Worm (Caenorhabditis elegans) whole organism, L2 larva: ENCODE results near the gene msp-79.
A peak's percentile ranks its signal among the peaks of the same experiment; 100 is the strongest.

ENCODE experiments used
- C34F6.9 ChIP-seq: fragments of 150-350 bp; optimal IDR thresholded peaks from 2 replicates; lab custom pipeline; 2014; ENCODE audit warnings: missing biosample characterization, missing genetic modification characterization
- F13H6.1 ChIP-seq: sonication (generic microtip); optimal IDR thresholded peaks from 2 replicates; lab custom pipeline; 2016; ENCODE audit warnings: missing genetic modification characterization, missing compliant biosample characterization
- ZK546.5 ChIP-seq: sonication (generic microtip); optimal IDR thresholded peaks from 2 replicates; lab custom pipeline; 2017; ENCODE audit warnings: missing biosample characterization, missing genetic modification characterization
- aly-2 ChIP-seq: fragments of 150-350 bp; optimal IDR thresholded peaks from 2 replicates; lab custom pipeline; 2014; ENCODE audit warnings: missing biosample characterization, missing genetic modification characterization
- blmp-1 ChIP-seq: sonication (generic microtip); optimal IDR thresholded peaks from 2 replicates; lab custom pipeline; 2017; ENCODE audit warnings: missing genetic modification characterization, mild to moderate bottlenecking, missing compliant biosample characterization, antibody characterized with exemption, moderate library complexity; ENCODE audit not compliant: insufficient read depth
- ceh-16 ChIP-seq: fragments of 150-350 bp; optimal IDR thresholded peaks from 2 replicates; lab custom pipeline; 2014; ENCODE audit warnings: missing biosample characterization, missing genetic modification characterization
- ceh-82 ChIP-seq: fragments of 150-350 bp; optimal IDR thresholded peaks from 2 replicates; lab custom pipeline; 2014; ENCODE audit warnings: missing biosample characterization, missing genetic modification characterization
- crh-2 ChIP-seq: sonication (generic microtip); optimal IDR thresholded peaks from 2 replicates; lab custom pipeline; 2017; ENCODE audit warnings: missing biosample characterization, missing genetic modification characterization
- dmd-4 ChIP-seq: sonication (generic microtip); optimal IDR thresholded peaks from 2 replicates; lab custom pipeline; 2017; ENCODE audit warnings: missing biosample characterization, missing genetic modification characterization
- egl-27 ChIP-seq: sonication (generic microtip); optimal IDR thresholded peaks from 3 replicates; lab custom pipeline; 2017; ENCODE audit warnings: missing biosample characterization, missing genetic modification reagents, missing genetic modification characterization
- elt-1 ChIP-seq: fragments of 150-350 bp; optimal IDR thresholded peaks from 2 replicates; lab custom pipeline; 2014; ENCODE audit warnings: missing biosample characterization, missing genetic modification characterization
- elt-3 ChIP-seq: sonication (generic microtip); optimal IDR thresholded peaks from 2 replicates; lab custom pipeline; 2017; ENCODE audit warnings: missing biosample characterization, missing genetic modification characterization
- fos-1 ChIP-seq: fragments of 150-350 bp; optimal IDR thresholded peaks from 2 replicates; lab custom pipeline; 2014; ENCODE audit warnings: missing biosample characterization, missing genetic modification characterization
- gmeb-1 ChIP-seq: fragments of 150-350 bp; optimal IDR thresholded peaks from 2 replicates; lab custom pipeline; 2014; ENCODE audit warnings: missing biosample characterization, missing genetic modification characterization
- lin-11 ChIP-seq: fragments of 150-350 bp; sonication (generic microtip); optimal IDR thresholded peaks from 2 replicates; lab custom pipeline; 2014; ENCODE audit warnings: missing biosample characterization, missing genetic modification characterization, inconsistent platforms, mixed read lengths
- lin-13 ChIP-seq: fragments of 150-350 bp; optimal IDR thresholded peaks from 2 replicates; lab custom pipeline; 2014; ENCODE audit warnings: missing biosample characterization, missing genetic modification reagents, missing genetic modification characterization
- lin-39 ChIP-seq: fragments of 150-350 bp; optimal IDR thresholded peaks from 2 replicates; lab custom pipeline; 2014; ENCODE audit warnings: missing biosample characterization, missing genetic modification reagents, missing genetic modification characterization
- lsy-2 ChIP-seq, 2 experiments: fragments of 150-350 bp in 1 of 2; sonication (generic microtip) in 1 of 2; optimal IDR thresholded peaks; 2 replicates each; lab custom pipeline; 2014 to 2017; ENCODE audit warnings: missing biosample characterization in 2 of 2, missing genetic modification characterization in 2 of 2
- mdl-1 ChIP-seq, 2 experiments: fragments of 150-350 bp in 1 of 2; sonication (generic microtip) in 1 of 2; optimal IDR thresholded peaks; 2 replicates each; lab custom pipeline; 2017; ENCODE audit warnings: missing biosample characterization in 2 of 2, missing genetic modification characterization in 2 of 2
- nhr-11 ChIP-seq: fragments of 150-350 bp; optimal IDR thresholded peaks from 2 replicates; lab custom pipeline; 2014; ENCODE audit warnings: missing biosample characterization, missing genetic modification characterization
- nhr-12 ChIP-seq: fragments of 150-350 bp; optimal IDR thresholded peaks from 2 replicates; lab custom pipeline; 2014; ENCODE audit warnings: missing biosample characterization, missing genetic modification characterization
- nhr-129 ChIP-seq: fragments of 150-350 bp; optimal IDR thresholded peaks from 2 replicates; lab custom pipeline; 2014; ENCODE audit warnings: missing biosample characterization, missing genetic modification characterization
- nhr-21 ChIP-seq: fragments of 150-350 bp; optimal IDR thresholded peaks from 2 replicates; lab custom pipeline; 2014; ENCODE audit warnings: missing biosample characterization, missing genetic modification characterization
- nhr-23 ChIP-seq: fragments of 150-350 bp; optimal IDR thresholded peaks from 2 replicates; lab custom pipeline; 2014; ENCODE audit warnings: missing biosample characterization, missing genetic modification reagents, missing genetic modification characterization
- nhr-237 ChIP-seq: fragments of 150-350 bp; optimal IDR thresholded peaks from 2 replicates; lab custom pipeline; 2014; ENCODE audit warnings: missing biosample characterization, missing genetic modification characterization
- nhr-25 ChIP-seq: fragments of 150-350 bp; sonication (generic microtip); optimal IDR thresholded peaks from 3 replicates; lab custom pipeline; 2014; ENCODE audit warnings: missing biosample characterization, missing genetic modification characterization
- nhr-77 ChIP-seq: fragments of 150-350 bp; optimal IDR thresholded peaks from 2 replicates; lab custom pipeline; 2014; ENCODE audit warnings: missing biosample characterization, missing genetic modification characterization
- sem-4 ChIP-seq: fragments of 150-350 bp; optimal IDR thresholded peaks from 2 replicates; lab custom pipeline; 2014; ENCODE audit warnings: missing biosample characterization, missing genetic modification reagents, missing genetic modification characterization
- skn-1 ChIP-seq: sonication (generic microtip); optimal IDR thresholded peaks from 2 replicates; lab custom pipeline; 2017; ENCODE audit warnings: missing biosample characterization, missing genetic modification characterization
- sma-3 ChIP-seq: sonication (generic microtip); optimal IDR thresholded peaks from 2 replicates; lab custom pipeline; 2016; ENCODE audit warnings: missing genetic modification reagents, missing genetic modification characterization, missing compliant biosample characterization
- sma-9 ChIP-seq, 2 experiments: fragments of 150-350 bp in 1 of 2; sonication (generic microtip) in 1 of 2; optimal IDR thresholded peaks; 2 replicates each; lab custom pipeline; 2014 to 2016; ENCODE audit warnings: missing genetic modification characterization in 2 of 2, mild to moderate bottlenecking in 1 of 2, missing biosample characterization in 1 of 2, missing compliant biosample characterization in 1 of 2, missing genetic modification reagents in 1 of 2, moderate library complexity in 1 of 2
- snpc-4 ChIP-seq: fragments of 150-350 bp; optimal IDR thresholded peaks from 2 replicates; lab custom pipeline; 2014; ENCODE audit warnings: missing biosample characterization, missing genetic modification characterization
- unc-55 ChIP-seq: fragments of 150-350 bp; sonication (generic microtip); optimal IDR thresholded peaks from 3 replicates; lab custom pipeline; 2014; ENCODE audit warnings: missing biosample characterization, missing genetic modification reagents, missing genetic modification characterization
- unc-62 ChIP-seq: fragments of 150-350 bp; optimal IDR thresholded peaks from 2 replicates; lab custom pipeline; 2014; ENCODE audit warnings: missing biosample characterization, missing genetic modification reagents, missing genetic modification characterization
- zag-1 ChIP-seq: fragments of 150-350 bp; optimal IDR thresholded peaks from 2 replicates; lab custom pipeline; 2014; ENCODE audit warnings: missing biosample characterization, missing genetic modification characterization
- ztf-1 ChIP-seq: fragments of 200-800 bp; sonication (Bioruptor generic); conservative IDR thresholded peaks from 2 replicates; pipeline ENCODE4 v1.3.6; 2022; ENCODE audit warnings: missing genetic modification characterization, missing compliant biosample characterization
- ztf-11 ChIP-seq: sonication (generic microtip); optimal IDR thresholded peaks from 2 replicates; lab custom pipeline; 2017; ENCODE audit warnings: missing biosample characterization, missing genetic modification characterization
- ztf-4 ChIP-seq: fragments of 150-350 bp; optimal IDR thresholded peaks from 2 replicates; lab custom pipeline; 2014; ENCODE audit warnings: missing biosample characterization, missing genetic modification characterization

The msp-79 gene

ce11 chrIV:9802711-9803110 is 35.8 kb upstream of the msp-79 start, which contains the start of gene fat-3:
Gene fat-3 (plus strand): TSS chrIV:9803023.
- TF ChIP-seq F13H6.1: peak; percentile 1
- TF ChIP-seq sem-4 (tag; lab: Kevin White, UChicago): no peak
- TF ChIP-seq sma-9 (GFP tag; optimal IDR thresholded peaks at IDR 0.05; lab: Kevin White, UChicago): peak; percentile 62
- no peak for TF ChIP-seq sma-9 (tag; optimal IDR thresholded peaks at IDR 0.05; lab: Kevin White, UChicago)
- peak; percentile 33 for TF ChIP-seq crh-2 (tag; lab: Kevin White, UChicago)
- no peak for TF ChIP-seq nhr-237
- peak; percentile 30 for TF ChIP-seq C34F6.9 (tag; lab: Kevin White, UChicago)
- TF ChIP-seq blmp-1: peak; percentile 91
- TF ChIP-seq lin-11: no peak
- no peak for TF ChIP-seq nhr-12
- TF ChIP-seq unc-62 (GFP tag; lab: Kevin White, UChicago): no peak
- TF ChIP-seq lsy-2 (tag; optimal IDR thresholded peaks at IDR 0.05; lab: Kevin White, UChicago): peak in 1 of 2 experiments; percentile 24
- TF ChIP-seq ceh-82: no peak
- no peak for TF ChIP-seq nhr-77 (tag; lab: Kevin White, UChicago)
- no peak for TF ChIP-seq lin-13 (GFP tag; lab: Kevin White, UChicago)
- TF ChIP-seq skn-1: no peak
- TF ChIP-seq ztf-1 (GFP tag; lab: Robert Waterston, UW): no peak
- TF ChIP-seq gmeb-1 (tag; lab: Kevin White, UChicago): no peak
- peak; percentile 72 for TF ChIP-seq fos-1 (tag; lab: Kevin White, UChicago)
- TF ChIP-seq lin-39 (tag; lab: Kevin White, UChicago): no peak
- no peak for TF ChIP-seq ZK546.5 (tag; lab: Kevin White, UChicago)

ce11 chrIV:9801418-9801817 is 34.5 kb upstream of the msp-79 start:
- TF ChIP-seq blmp-1 (peak; percentile 34), sma-3 (GFP tag; lab: Kevin White, UChicago) (peak; percentile 24), nhr-129 (tag; lab: Kevin White, UChicago) (peak; percentile 21), F13H6.1 (peak; percentile 25), fos-1 (tag; lab: Kevin White, UChicago) (peak; percentile 91), crh-2 (tag; lab: Kevin White, UChicago) (peak; percentile 78), C34F6.9 (tag; lab: Kevin White, UChicago) (no peak), zag-1 (no peak), sem-4 (tag; lab: Kevin White, UChicago) (no peak), sma-9 (GFP tag; optimal IDR thresholded peaks at IDR 0.05; lab: Kevin White, UChicago) (peak; percentile 83), sma-9 (tag; optimal IDR thresholded peaks at IDR 0.05; lab: Kevin White, UChicago) (no peak), gmeb-1 (tag; lab: Kevin White, UChicago) (peak; percentile 48), ztf-11 (tag; lab: Kevin White, UChicago) (no peak), elt-1 (tag; lab: Kevin White, UChicago) (no peak)

- TF ChIP-seq nhr-23 (tag; lab: Kevin White, UChicago) (no peak), sma-9 (GFP tag; optimal IDR thresholded peaks at IDR 0.05; lab: Kevin White, UChicago) (peak; percentile 14), sma-9 (tag; optimal IDR thresholded peaks at IDR 0.05; lab: Kevin White, UChicago) (no peak)
Observed at ce11 chrIV:9799664-9800063, 32.7 kb upstream of the msp-79 start.

- TF ChIP-seq nhr-25 (tag; lab: Kevin White, UChicago): no peak
- TF ChIP-seq ceh-16: no peak
- no peak for TF ChIP-seq nhr-11 (tag; lab: Kevin White, UChicago)
- TF ChIP-seq unc-55 (GFP tag; lab: Kevin White, UChicago): no peak
- no peak for TF ChIP-seq ztf-4 (tag; lab: Kevin White, UChicago)
- TF ChIP-seq C34F6.9 (tag; lab: Kevin White, UChicago): no peak
- TF ChIP-seq lin-11: no peak
- TF ChIP-seq sem-4 (tag; lab: Kevin White, UChicago): no peak
- no peak for TF ChIP-seq snpc-4 (tag; lab: Kevin White, UChicago)
- no peak for TF ChIP-seq nhr-21 (tag; lab: Kevin White, UChicago)
- TF ChIP-seq dmd-4 (tag; lab: Kevin White, UChicago): no peak
- no peak for TF ChIP-seq egl-27 (tag; lab: Kevin White, UChicago)
- no peak for TF ChIP-seq mdl-1 (tag; optimal IDR thresholded peaks at IDR 0.05; lab: Kevin White, UChicago)
- TF ChIP-seq elt-3 (tag; lab: Kevin White, UChicago): no peak
- no peak for TF ChIP-seq zag-1
- no peak for TF ChIP-seq skn-1
- no peak for TF ChIP-seq F13H6.1
- TF ChIP-seq ceh-82: no peak
- TF ChIP-seq aly-2 (tag; lab: Kevin White, UChicago): no peak
Observed at ce11 chrIV:9799129-9799528, 32.2 kb upstream of the msp-79 start, which contains the start of gene fat-4. Gene fat-4 (plus strand): TSS chrIV:9799429.
